Fruit fly (Drosophila melanogaster) whole organism, embryonic: ENCODE results near the gene CG7387.
A peak's percentile ranks its signal among the peaks of the same experiment; 100 is the strongest.

Experiments used
- Awh ChIP-seq: fragments of 200-800 bp; sonication (Bioruptor generic); IDR thresholded peaks from 2 replicates; pipeline ENCODE4, ENCODE4 v1.3.6; 2022; ENCODE audit warnings: missing biosample characterization, missing genetic modification characterization
- CG11093 ChIP-seq: fragments of 200-800 bp; sonication (Bioruptor generic); IDR thresholded peaks from 3 replicates; pipeline ENCODE4 v1.3.6; 2022; ENCODE audit warnings: missing biosample characterization, missing genetic modification characterization
- CG11398 ChIP-seq: fragments of 200-800 bp; sonication (Bioruptor generic); optimal IDR thresholded peaks from 2 replicates; lab custom pipeline; 2016; ENCODE audit warnings: missing biosample characterization, missing genetic modification characterization
- CG11504 ChIP-seq: fragments of 200-800 bp; sonication (Bioruptor generic); optimal IDR thresholded peaks from 3 replicates; lab custom pipeline; 2019; ENCODE audit warnings: missing biosample characterization, mild to moderate bottlenecking, missing genetic modification characterization, moderate library complexity
- CG13287 ChIP-seq: fragments of 200-800 bp; sonication (Bioruptor generic); IDR thresholded peaks from 2 replicates; pipeline ENCODE4 v1.3.6; 2022; ENCODE audit warnings: missing biosample characterization, missing genetic modification characterization; ENCODE audit not compliant: partially characterized antibody
- CG13624 ChIP-seq: fragments of 200-800 bp; sonication (Bioruptor generic); optimal IDR thresholded peaks from 2 replicates; lab custom pipeline; 2016; ENCODE audit warnings: missing biosample characterization, missing genetic modification characterization
- CG14710 ChIP-seq: fragments of 200-800 bp; sonication (Bioruptor generic); optimal IDR thresholded peaks from 3 replicates; lab custom pipeline; 2019; ENCODE audit warnings: missing biosample characterization, mild to moderate bottlenecking, missing genetic modification characterization, moderate library complexity
- CG14860 ChIP-seq: fragments of 200-800 bp; sonication (Bioruptor generic); IDR thresholded peaks from 3 replicates; pipeline ENCODE4 v1.3.6; 2022; ENCODE audit warnings: missing biosample characterization, missing genetic modification characterization; ENCODE audit not compliant: partially characterized antibody
- CG17385 ChIP-seq: fragments of 200-800 bp; sonication (Bioruptor generic); optimal IDR thresholded peaks from 3 replicates; lab custom pipeline; 2018; ENCODE audit warnings: missing biosample characterization, mild to moderate bottlenecking, missing genetic modification characterization
- CG17568 ChIP-seq: fragments of 200-800 bp; sonication (Bioruptor generic); optimal IDR thresholded peaks from 2 replicates; lab custom pipeline; 2018; ENCODE audit warnings: missing biosample characterization, mild to moderate bottlenecking, missing genetic modification characterization, moderate library complexity
- CG2116 ChIP-seq: fragments of 200-800 bp; sonication (Bioruptor generic); optimal IDR thresholded peaks from 3 replicates; lab custom pipeline; 2018; ENCODE audit warnings: missing biosample characterization, mild to moderate bottlenecking, missing genetic modification characterization
- CG2678 ChIP-seq: fragments of 200-800 bp; sonication (Bioruptor generic); optimal IDR thresholded peaks from 3 replicates; lab custom pipeline; 2019; ENCODE audit warnings: missing biosample characterization, mild to moderate bottlenecking, missing genetic modification characterization, moderate library complexity
- CG34422 ChIP-seq: fragments of 200-800 bp; sonication (Bioruptor generic); IDR thresholded peaks from 3 replicates; pipeline ENCODE4 v1.3.6; 2022; ENCODE audit warnings: missing biosample characterization, missing genetic modification characterization
- CG6272 ChIP-seq: fragments of 200-800 bp; sonication (Bioruptor generic); IDR thresholded peaks from 2 replicates; pipeline ENCODE4 v1.3.6; 2022; ENCODE audit warnings: missing biosample characterization, missing genetic modification characterization
- CG7271 ChIP-seq: fragments of 200-800 bp; sonication (Bioruptor generic); optimal IDR thresholded peaks from 2 replicates; lab custom pipeline; 2018; ENCODE audit warnings: missing biosample characterization, mild to moderate bottlenecking, missing genetic modification characterization, moderate library complexity
- CG7987 ChIP-seq: fragments of 200-800 bp; sonication (Bioruptor generic); optimal IDR thresholded peaks from 2 replicates; lab custom pipeline; 2018; ENCODE audit warnings: missing biosample characterization, mild to moderate bottlenecking, missing genetic modification characterization, moderate library complexity
- CG8281 ChIP-seq: fragments of 200-800 bp; sonication (Bioruptor generic); optimal IDR thresholded peaks from 2 replicates; lab custom pipeline; 2018; ENCODE audit warnings: missing biosample characterization, mild to moderate bottlenecking, missing genetic modification characterization, moderate library complexity
- CG8924 ChIP-seq: fragments of 200-800 bp; optimal IDR thresholded peaks from 3 replicates; lab custom pipeline; 2019; ENCODE audit warnings: missing biosample characterization, mild to moderate bottlenecking, missing genetic modification characterization, moderate library complexity
- CHES-1-like ChIP-seq: fragments of 200-800 bp; sonication (Bioruptor generic); optimal IDR thresholded peaks from 2 replicates; lab custom pipeline; 2016; ENCODE audit warnings: missing biosample characterization, missing genetic modification characterization
- Deaf1 ChIP-seq: fragments of 200-800 bp; optimal IDR thresholded peaks from 3 replicates; lab custom pipeline; 2019; ENCODE audit warnings: missing biosample characterization, mild to moderate bottlenecking, missing genetic modification characterization, moderate library complexity
- Dref ChIP-seq: fragments of 200-800 bp; sonication (Bioruptor generic); IDR thresholded peaks from 2 replicates; pipeline ENCODE4 v1.3.6; 2022; ENCODE audit warnings: missing biosample characterization, missing genetic modification characterization
- Fer1 ChIP-seq: fragments of 200-800 bp; sonication (Bioruptor generic); optimal IDR thresholded peaks from 2 replicates; lab custom pipeline; 2017; ENCODE audit warnings: missing biosample characterization, mild to moderate bottlenecking, missing genetic modification characterization
- H15 ChIP-seq: fragments of 200-800 bp; sonication (Bioruptor generic); IDR thresholded peaks from 3 replicates; pipeline ENCODE4 v1.3.6; 2022; ENCODE audit warnings: missing biosample characterization, missing genetic modification characterization
- Ravus ChIP-seq: fragments of 200-800 bp; sonication (Bioruptor generic); IDR thresholded peaks from 2 replicates; pipeline ENCODE4 v1.3.6; 2022; ENCODE audit warnings: missing biosample characterization, missing genetic modification characterization
- Side ChIP-seq: fragments of 200-800 bp; sonication (Bioruptor generic); optimal IDR thresholded peaks from 2 replicates; lab custom pipeline; 2016; ENCODE audit warnings: missing biosample characterization, missing genetic modification characterization
- TFAM ChIP-seq: fragments of 200-800 bp; sonication (Bioruptor generic); optimal IDR thresholded peaks from 2 replicates; lab custom pipeline; 2017; ENCODE audit warnings: missing biosample characterization, missing genetic modification characterization, inconsistent platforms
- Usf ChIP-seq: fragments of 200-800 bp; sonication (Bioruptor generic); optimal IDR thresholded peaks from 2 replicates; lab custom pipeline; 2017; ENCODE audit warnings: missing genotype, missing biosample characterization, missing genetic modification characterization
- az2 ChIP-seq: fragments of 200-800 bp; sonication (Bioruptor generic); optimal IDR thresholded peaks from 3 replicates; lab custom pipeline; 2016; ENCODE audit warnings: missing biosample characterization, missing genetic modification characterization
- chm ChIP-seq: fragments of 200-800 bp; sonication (Bioruptor generic); IDR thresholded peaks from 2 replicates; pipeline ENCODE4 v1.3.6; 2022; ENCODE audit warnings: missing biosample characterization, missing genetic modification characterization
- da ChIP-seq: fragments of 200-800 bp; sonication (Bioruptor generic); optimal IDR thresholded peaks from 2 replicates; lab custom pipeline; 2016; ENCODE audit warnings: missing biosample characterization, missing genetic modification characterization
- dmrt99B ChIP-seq: fragments of 200-800 bp; sonication (Bioruptor generic); optimal IDR thresholded peaks from 2 replicates; lab custom pipeline; 2018; ENCODE audit warnings: missing biosample characterization, mild to moderate bottlenecking, missing genetic modification characterization, moderate library complexity
- dysf ChIP-seq: fragments of 200-800 bp; sonication (Bioruptor generic); IDR thresholded peaks from 3 replicates; pipeline ENCODE4 v1.3.6; 2022; ENCODE audit warnings: missing biosample characterization, missing genetic modification characterization
- fd3F ChIP-seq: fragments of 200-800 bp; sonication (Bioruptor generic); optimal IDR thresholded peaks from 2 replicates; lab custom pipeline; 2018; ENCODE audit warnings: missing biosample characterization, mild to moderate bottlenecking, missing genetic modification characterization, moderate library complexity
- gcm2 ChIP-seq: fragments of 200-800 bp; sonication (Bioruptor generic); optimal IDR thresholded peaks from 2 replicates; lab custom pipeline; 2016; ENCODE audit warnings: missing biosample characterization, missing genetic modification characterization
- her ChIP-seq: fragments of 200-800 bp; sonication (Bioruptor generic); optimal IDR thresholded peaks from 2 replicates; lab custom pipeline; 2016; ENCODE audit warnings: missing biosample characterization, missing genetic modification characterization
- inv ChIP-seq: fragments of 200-800 bp; sonication (Bioruptor generic); IDR thresholded peaks from 2 replicates; pipeline ENCODE4 v1.3.6; 2022; ENCODE audit warnings: missing biosample characterization, missing genetic modification characterization; ENCODE audit not compliant: partially characterized antibody
- ken ChIP-seq: fragments of 200-800 bp; sonication (Bioruptor generic); IDR thresholded peaks from 3 replicates; pipeline ENCODE4 v1.3.6; 2022; ENCODE audit warnings: missing biosample characterization, missing genetic modification characterization
- lilli ChIP-seq: fragments of 200-800 bp; sonication (Bioruptor generic); optimal IDR thresholded peaks from 3 replicates; lab custom pipeline; 2016; ENCODE audit warnings: missing biosample characterization, missing genetic modification characterization
- lmd ChIP-seq: fragments of 200-800 bp; sonication (Bioruptor generic); IDR thresholded peaks from 2 replicates; pipeline ENCODE4 v1.3.6; 2022; ENCODE audit warnings: missing biosample characterization, missing genetic modification characterization
- lola ChIP-seq, 3 experiments: fragments of >200 bp in 2 of 3; fragments of 200-800 bp in 1 of 3; sonication (Bioruptor generic) in 1 of 3; optimal IDR thresholded peaks; 2 replicates each; lab custom pipeline; 2017 to 2019; ENCODE audit warnings: missing biosample characterization in 3 of 3, missing genetic modification characterization in 3 of 3, mild to moderate bottlenecking in 1 of 3, moderate library complexity in 1 of 3
- pan ChIP-seq, 4 experiments: fragments of >200 bp in 3 of 4; fragments of 200-800 bp in 1 of 4; sonication (Bioruptor generic) in 1 of 4; optimal IDR thresholded peaks in 3 of 4; IDR thresholded peaks in 1 of 4; 2 replicates each; pipeline versions ENCODE4 v1.3.6 to Lab custom; 2017 to 2022; ENCODE audit warnings: missing biosample characterization in 2 of 4, missing genetic modification characterization in 2 of 4, mixed read lengths in 1 of 4
- prd ChIP-seq, 3 experiments: fragments of >200 bp in 2 of 3; fragments of 200-800 bp in 1 of 3; sonication (Bioruptor generic) in 1 of 3; optimal IDR thresholded peaks in 2 of 3; IDR thresholded peaks in 1 of 3; 2 replicates in 2 of 3; 3 replicates in 1 of 3; pipeline versions ENCODE4 v1.3.6 to Lab custom; 2017 to 2022; ENCODE audit warnings: missing biosample characterization in 1 of 3, missing genetic modification characterization in 1 of 3
- sisA ChIP-seq: fragments of 200-800 bp; sonication (Bioruptor generic); IDR thresholded peaks from 2 replicates; pipeline ENCODE4 v1.3.6; 2022; ENCODE audit warnings: missing biosample characterization, missing genetic modification characterization
- sr ChIP-seq: fragments of 200-800 bp; sonication (Bioruptor generic); IDR thresholded peaks from 3 replicates; pipeline ENCODE4 v1.3.6; 2022; ENCODE audit warnings: missing biosample characterization, missing genetic modification characterization
- toy ChIP-seq: fragments of 200-800 bp; sonication (Bioruptor generic); IDR thresholded peaks from 2 replicates; pipeline ENCODE4 v1.3.6; 2022; ENCODE audit warnings: missing biosample characterization, missing genetic modification characterization
- tup ChIP-seq: fragments of 200-800 bp; sonication (Bioruptor generic); optimal IDR thresholded peaks from 2 replicates; lab custom pipeline; 2016; ENCODE audit warnings: missing biosample characterization, mild to moderate bottlenecking, missing genetic modification characterization, moderate library complexity
- usp ChIP-seq: fragments of >200 bp; optimal IDR thresholded peaks from 2 replicates; lab custom pipeline; 2017; ENCODE audit warnings: missing biosample characterization, missing genetic modification characterization
- zen2 ChIP-seq: fragments of 200-800 bp; sonication (Bioruptor generic); IDR thresholded peaks from 3 replicates; pipeline ENCODE4 v1.3.6; 2022; ENCODE audit warnings: missing biosample characterization, missing genetic modification characterization; ENCODE audit not compliant: partially characterized antibody

CG7387 gene

DNA sequence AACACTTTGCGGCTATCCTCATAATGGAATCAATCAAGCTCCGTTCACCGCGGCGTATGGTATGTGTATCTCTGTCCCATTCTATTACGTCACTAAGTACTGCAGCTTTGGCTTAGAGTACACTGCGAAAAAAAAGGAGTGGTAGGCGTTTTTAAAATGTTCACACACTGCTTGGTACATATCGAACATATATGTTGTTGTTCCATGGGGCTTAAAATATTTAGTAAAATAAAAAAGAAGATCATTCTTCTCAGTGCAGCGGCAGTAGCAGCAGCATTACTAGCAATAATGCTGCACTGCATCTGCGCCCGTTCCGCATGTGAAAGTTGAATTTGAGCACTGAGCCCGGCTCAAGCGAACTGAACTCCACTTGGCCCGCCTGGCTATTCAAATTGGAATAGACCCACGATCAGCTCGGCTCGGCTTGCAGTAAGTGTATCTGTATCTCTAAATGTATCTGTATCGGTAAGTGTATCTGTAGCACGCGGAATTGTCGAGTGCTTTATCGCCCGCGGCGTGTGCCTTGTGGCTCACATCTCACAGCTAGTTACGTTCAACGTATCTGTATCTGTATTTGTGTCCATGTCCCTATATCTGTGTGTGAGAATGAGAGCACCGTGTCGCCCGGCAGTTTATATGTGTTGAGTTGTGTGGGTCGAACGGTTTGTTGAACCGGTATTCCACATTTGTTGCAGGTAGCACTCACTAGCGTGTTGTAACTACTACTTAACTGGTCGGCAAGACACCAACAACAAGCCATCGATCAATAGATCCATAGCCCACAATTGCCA lies 39.5 kb downstream of the CG7387 start (continued):
- TF ChIP-seq CHES-1-like (GFP tag; lab: Kevin White, UChicago): no peak
- TF ChIP-seq CG7987 (GFP tag; lab: Kevin White, UChicago): no peak
- no peak for TF ChIP-seq gcm2 (GFP tag; lab: Kevin White, UChicago)
- peak; percentile 29 for TF ChIP-seq CG14710 (tag; lab: Kevin White, UChicago)
- no peak for TF ChIP-seq Usf (GFP tag; lab: Kevin White, UChicago)
- peak; percentile 51 for TF ChIP-seq az2 (GFP tag; lab: Kevin White, UChicago)
- no peak for TF ChIP-seq CG11398 (GFP tag; lab: Kevin White, UChicago)
- TF ChIP-seq CG14860 (GFP tag; lab: Robert Waterston, UW): no peak
- no peak for TF ChIP-seq CG13287
- no peak for TF ChIP-seq Ravus (GFP tag; lab: Robert Waterston, UW)
- TF ChIP-seq CG7271: no peak
- TF ChIP-seq CG8281 (tag; lab: Kevin White, UChicago): peak; percentile 3
- TF ChIP-seq Awh: peak; percentile 47; the same call in 1 of the 2 replicates
- no peak for TF ChIP-seq CG17568
- TF ChIP-seq CG8924 (tag; lab: Kevin White, UChicago): peak; percentile 38
- peak; percentile 53; the same call in 1 of the 3 replicates for TF ChIP-seq H15 (GFP tag; lab: Robert Waterston, UW)
- no peak for TF ChIP-seq inv (GFP tag; lab: Robert Waterston, UW)
- no peak for TF ChIP-seq her (GFP tag; lab: Kevin White, UChicago)
- TF ChIP-seq CG11504 (tag; lab: Kevin White, UChicago): peak; percentile 80
- peak; percentile 66 for TF ChIP-seq CG17385 (GFP tag; lab: Kevin White, UChicago)
- no peak for TF ChIP-seq Dref (GFP tag; lab: Robert Waterston, UW)
- no peak for TF ChIP-seq fd3F (GFP tag; lab: Kevin White, UChicago)
- TF ChIP-seq CG2678 (tag; lab: Kevin White, UChicago): peak; percentile 67
- no peak for TF ChIP-seq zen2 (GFP tag; lab: Robert Waterston, UW)
- TF ChIP-seq ken (GFP tag; lab: Robert Waterston, UW): peak; percentile 67
- TF ChIP-seq sisA: peak; percentile 68
- no peak for TF ChIP-seq usp
- peak; percentile 48 for TF ChIP-seq Fer1 (GFP tag; lab: Kevin White, UChicago)
- TF ChIP-seq toy (GFP tag; lab: Robert Waterston, UW): no peak
- TF ChIP-seq lilli (GFP tag; lab: Kevin White, UChicago): peak; percentile 8
- TF ChIP-seq pan (optimal IDR thresholded peaks at IDR 0.05; lab: Kevin White, UChicago): no peak
- peak in 1 of 2 experiments; percentile 69 for TF ChIP-seq pan (GFP tag; optimal IDR thresholded peaks at IDR 0.05 in 1 of 2, IDR thresholded peaks at IDR 0.05 in 1 of 2)
- TF ChIP-seq CG13624 (GFP tag; lab: Kevin White, UChicago): no peak
- TF ChIP-seq sr (GFP tag; lab: Robert Waterston, UW): peak; percentile 54; the same call in 2 of the 3 replicates
- peak; percentile 5 for TF ChIP-seq CG2116 (GFP tag; lab: Kevin White, UChicago)
- peak; percentile 26 for TF ChIP-seq Side (GFP tag; lab: Kevin White, UChicago)
- no peak for TF ChIP-seq CG6272 (GFP tag; lab: Robert Waterston, UW)
- TF ChIP-seq dysf (GFP tag; lab: Robert Waterston, UW): peak; percentile 67
- TF ChIP-seq prd (optimal IDR thresholded peaks at IDR 0.05; lab: Kevin White, UChicago): no peak
- peak; percentile 68; the same call in 1 of the 3 replicates for TF ChIP-seq prd (GFP tag; IDR thresholded peaks at IDR 0.05; lab: Robert Waterston, UW)
- TF ChIP-seq lmd (GFP tag; lab: Robert Waterston, UW): peak; percentile 59
- peak; percentile 26; the same call in 1 of the 3 replicates for TF ChIP-seq CG11093
- no peak for TF ChIP-seq chm (GFP tag; lab: Robert Waterston, UW)
- no peak for TF ChIP-seq lola (GFP tag; optimal IDR thresholded peaks at IDR 0.05; lab: Kevin White, UChicago)
- TF ChIP-seq CG34422 (GFP tag; lab: Robert Waterston, UW): peak; percentile 70; the same call in 2 of the 3 replicates
- no peak for TF ChIP-seq TFAM
- peak; percentile 80 for TF ChIP-seq dmrt99B (tag; lab: Kevin White, UChicago)
- TF ChIP-seq Deaf1: no peak
- no peak for TF ChIP-seq da (GFP tag; lab: Kevin White, UChicago)
- no peak for TF ChIP-seq tup (GFP tag; lab: Kevin White, UChicago)
